Worm (Caenorhabditis elegans): ENCODE results near the gene srx-114.

- TF ChIP-seq unc-62 (GFP tag; optimal IDR thresholded peaks at IDR 0.05 in 1 of 2) (no peak), unc-62 (tag; optimal IDR thresholded peaks at IDR 0.05) (no peak), lin-38 (GFP tag; IDR thresholded peaks at IDR 0.05) (no peak)
Observed at ce11 chrII:5449219-5449618, 16.2 kb upstream of the srx-114 start.
